Worm (Caenorhabditis elegans) whole organism, L2 larva: ENCODE data around the gene F22E5.7.

Experiments
- fos-1 ChIP-seq: fragments of 150-350 bp; optimal IDR thresholded peaks from 2 replicates; lab custom pipeline; 2014; ENCODE audit warnings: missing biosample characterization, missing genetic modification characterization
- lin-13 ChIP-seq: fragments of 150-350 bp; optimal IDR thresholded peaks from 2 replicates; lab custom pipeline; 2014; ENCODE audit warnings: missing biosample characterization, missing genetic modification reagents, missing genetic modification characterization
- lsy-2 ChIP-seq, 2 experiments: fragments of 150-350 bp in 1 of 2; sonication (generic microtip) in 1 of 2; optimal IDR thresholded peaks; 2 replicates each; lab custom pipeline; 2014 to 2017; ENCODE audit warnings: missing biosample characterization in 2 of 2, missing genetic modification characterization in 2 of 2
- nhr-6 ChIP-seq: fragments of 150-350 bp; optimal IDR thresholded peaks from 2 replicates; lab custom pipeline; 2014; ENCODE audit warnings: missing biosample characterization, missing genetic modification characterization
- sma-9 ChIP-seq, 2 experiments: fragments of 150-350 bp in 1 of 2; sonication (generic microtip) in 1 of 2; optimal IDR thresholded peaks; 2 replicates each; lab custom pipeline; 2014 to 2016; ENCODE audit warnings: missing genetic modification characterization in 2 of 2, mild to moderate bottlenecking in 1 of 2, missing biosample characterization in 1 of 2, missing compliant biosample characterization in 1 of 2, missing genetic modification reagents in 1 of 2, moderate library complexity in 1 of 2
- ztf-4 ChIP-seq: fragments of 150-350 bp; optimal IDR thresholded peaks from 2 replicates; lab custom pipeline; 2014; ENCODE audit warnings: missing biosample characterization, missing genetic modification characterization

ce11 chrII:2692476-2692875, 50.6 kb downstream of the F22E5.7 start, which contains the start of gene set-11:
- TF ChIP-seq fos-1 (tag; lab: Kevin White, UChicago) (no peak), nhr-6 (tag; lab: Kevin White, UChicago) (no peak), ztf-4 (no peak), sma-9 (GFP tag; optimal IDR thresholded peaks at IDR 0.05; lab: Kevin White, UChicago) (no peak), sma-9 (tag; optimal IDR thresholded peaks at IDR 0.05; lab: Kevin White, UChicago) (no peak), lin-13 (GFP tag; lab: Kevin White, UChicago) (no peak), lsy-2 (tag; optimal IDR thresholded peaks at IDR 0.05; lab: Kevin White, UChicago) (no peak)
